Worm (Caenorhabditis elegans): ENCODE results near the gene T19D2.13.

T19D2.13 gene

ce11 chrX:3901389-3901788, 40.8 kb downstream of the T19D2.13 start:
- TF ChIP-seq jun-1 (tag; optimal IDR thresholded peaks at IDR 0.05) (no peak), fkh-10 (GFP tag; optimal IDR thresholded peaks at IDR 0.05) (peak; percentile 96), nhr-90 (tag; optimal IDR thresholded peaks at IDR 0.05; ENCODE audit: poor library complexity) (no peak), lin-14 (GFP tag; optimal IDR thresholded peaks at IDR 0.05) (peak; percentile 35)

- TF ChIP-seq snu-23 (GFP tag; optimal IDR thresholded peaks at IDR 0.05), result peak; percentile 34
- TF ChIP-seq nhr-19 (GFP tag; conservative IDR thresholded peaks at IDR 0.05), result peak; percentile 53
- no peak for TF ChIP-seq ceh-63 (GFP tag; optimal IDR thresholded peaks at IDR 0.05)
- TF ChIP-seq tlp-1 (tag; optimal IDR thresholded peaks at IDR 0.05), result no peak
- TF ChIP-seq unc-130 (tag; optimal IDR thresholded peaks at IDR 0.05), result peak; percentile 13
- peak; percentile 62 for TF ChIP-seq lin-14 (GFP tag; optimal IDR thresholded peaks at IDR 0.05)
- no peak for TF ChIP-seq pag-3 (tag; optimal IDR thresholded peaks at IDR 0.05; ENCODE audit: borderline replicate concordance, insufficient read depth)
- peak; percentile 65 for TF ChIP-seq nhr-71 (tag; optimal IDR thresholded peaks at IDR 0.05)
- TF ChIP-seq swsn-7 (tag; optimal IDR thresholded peaks at IDR 0.05), result peak; percentile 1
- no peak for TF ChIP-seq unc-86 (tag; optimal IDR thresholded peaks at IDR 0.05)
- peak in 1 of 2 experiments; percentile 26 for TF ChIP-seq lsy-2 (tag; optimal IDR thresholded peaks at IDR 0.05)
- no peak for TF ChIP-seq C04F5.9 (tag; optimal IDR thresholded peaks at IDR 0.05)
- no peak for TF ChIP-seq aha-1 (tag; optimal IDR thresholded peaks at IDR 0.05)
- TF ChIP-seq C34B4.2 (tag; optimal IDR thresholded peaks at IDR 0.05), result no peak
- TF ChIP-seq unc-30 (tag; optimal IDR thresholded peaks at IDR 0.05), result no peak
- peak; percentile 82 for TF ChIP-seq rnt-1 (tag; optimal IDR thresholded peaks at IDR 0.05)
- no peak for TF ChIP-seq zip-4 (GFP tag; optimal IDR thresholded peaks at IDR 0.05)
- no peak for TF ChIP-seq nhr-20 (tag; optimal IDR thresholded peaks at IDR 0.05)
- TF ChIP-seq pax-3 (tag; optimal IDR thresholded peaks at IDR 0.05), result no peak
- no peak for TF ChIP-seq pqm-1 (tag; optimal IDR thresholded peaks at IDR 0.05)
These were observed 41.5 kb downstream of the T19D2.13 start for ce11 chrX:3900715-3901114.

- no peak for TF ChIP-seq hpl-2 (GFP tag; optimal IDR thresholded peaks at IDR 0.05)
- TF ChIP-seq fkh-8 (tag; optimal IDR thresholded peaks at IDR 0.05), result peak; percentile 23
- no peak for TF ChIP-seq C04F5.9 (tag; optimal IDR thresholded peaks at IDR 0.05)
- TF ChIP-seq efl-1 (optimal IDR thresholded peaks at IDR 0.05), result no peak
- TF ChIP-seq efl-1 (GFP tag; optimal IDR thresholded peaks at IDR 0.05 in 1 of 2), result peak in 1 of 2 experiments; percentile 77
- peak; percentile 8 for TF ChIP-seq lin-14 (GFP tag; optimal IDR thresholded peaks at IDR 0.05)
- TF ChIP-seq fkh-4 (tag; optimal IDR thresholded peaks at IDR 0.05; ENCODE audit: borderline replicate concordance), result no peak
- TF ChIP-seq lin-39 (tag; optimal IDR thresholded peaks at IDR 0.05), result no peak
- TF ChIP-seq sox-4 (tag; optimal IDR thresholded peaks at IDR 0.05), result no peak
- TF ChIP-seq unc-30 (tag; optimal IDR thresholded peaks at IDR 0.05), result peak; percentile 63
- TF ChIP-seq tlp-1 (tag; optimal IDR thresholded peaks at IDR 0.05), result no peak
- TF ChIP-seq rnt-1 (tag; optimal IDR thresholded peaks at IDR 0.05), result peak; percentile 4
- no peak for TF ChIP-seq unc-86 (tag; optimal IDR thresholded peaks at IDR 0.05)
- TF ChIP-seq nhr-85 (tag), result no peak
These were observed 43.7 kb downstream of the T19D2.13 start for ce11 chrX:3898255-3899177.

- TF ChIP-seq ces-1 (GFP tag; optimal IDR thresholded peaks at IDR 0.05), result no peak
- TF ChIP-seq nhr-77 (tag; optimal IDR thresholded peaks at IDR 0.05), result no peak
- no peak for TF ChIP-seq elt-3 (tag; optimal IDR thresholded peaks at IDR 0.05)
These were observed 46.6 kb downstream of the T19D2.13 start, which contains the start of gene F47F2.3 for ce11 chrX:3895577-3895976. Gene F47F2.3, minus strand, starts transcription at chrX:3895677.
